Worm (Caenorhabditis elegans): Measurements from ENCODE around the gene T19D12.6.

DNA sequence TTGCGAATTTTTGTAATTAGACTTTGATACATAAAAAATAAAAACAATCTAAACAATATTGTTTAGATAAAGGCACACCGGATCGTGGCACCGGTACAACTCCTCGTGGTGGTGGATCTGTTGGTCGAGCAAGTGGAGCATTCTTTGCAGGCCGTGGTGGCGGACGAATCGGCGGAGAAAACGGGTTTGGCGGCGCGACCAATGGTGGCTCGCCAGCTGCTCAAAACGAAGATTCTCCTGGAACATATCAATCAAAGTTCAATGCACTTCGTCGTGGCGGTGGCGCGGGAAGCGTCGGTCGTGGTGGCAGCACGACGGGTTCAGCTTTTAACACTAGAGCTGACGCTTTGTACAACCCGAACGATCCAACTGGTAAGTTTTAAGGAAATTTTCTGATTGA is 43.0 kb upstream of the T19D12.6 start:
- TF ChIP-seq lsy-2 (tag; optimal IDR thresholded peaks at IDR 0.05) (no peak), unc-120 (tag; optimal IDR thresholded peaks at IDR 0.05; ENCODE audit: poor library complexity, severe bottlenecking) (no peak), ces-1 (GFP tag; optimal IDR thresholded peaks at IDR 0.05) (no peak), unc-62 (GFP tag; optimal IDR thresholded peaks at IDR 0.05) (no peak), snpc-4 (tag; optimal IDR thresholded peaks at IDR 0.05) (no peak), nhr-28 (tag; optimal IDR thresholded peaks at IDR 0.05) (no peak), blmp-1 (tag; optimal IDR thresholded peaks at IDR 0.05) (no peak), ceh-39 (tag; optimal IDR thresholded peaks at IDR 0.05) (no peak)

All from whole organism, mixed stage, embryonic.